Worm (Caenorhabditis elegans): ENCODE measurements around the gene C11E4.7.

ce11 chrX:9648098-9648574 is 31.1 kb downstream of the C11E4.7 start, which contains the start of gene F34H10.4:
- TF ChIP-seq elt-1 (tag; optimal IDR thresholded peaks at IDR 0.05) (no peak), zag-1 (tag; optimal IDR thresholded peaks at IDR 0.05) (no peak), lsy-2 (tag; optimal IDR thresholded peaks at IDR 0.05) (no peak), nhr-237 (tag; optimal IDR thresholded peaks at IDR 0.05) (no peak), egl-27 (tag; optimal IDR thresholded peaks at IDR 0.05) (no peak), alr-1 (tag; optimal IDR thresholded peaks at IDR 0.05) (no peak), ZK546.5 (tag; optimal IDR thresholded peaks at IDR 0.05) (no peak), ceh-16 (tag; optimal IDR thresholded peaks at IDR 0.05) (no peak), nhr-12 (tag; optimal IDR thresholded peaks at IDR 0.05) (no peak)
